Fruit fly (Drosophila melanogaster): ENCODE results near the gene Naa60.
A peak's percentile ranks its signal among the peaks of the same experiment; 100 is the strongest.

Naa60 gene

dm6 chr3L:9692234-9692891, 34.3 kb upstream of the Naa60 start (continued):
- TF ChIP-seq NC2α (GFP tag; optimal IDR thresholded peaks at IDR 0.05) (no peak), wek (GFP tag; optimal IDR thresholded peaks at IDR 0.05) (peak; percentile 21), CG17568 (GFP tag; optimal IDR thresholded peaks at IDR 0.05) (peak; percentile 45), Spps (tag; optimal IDR thresholded peaks at IDR 0.05) (no peak), ken (GFP tag; IDR thresholded peaks at IDR 0.05) (no peak), abd-A (tag; optimal IDR thresholded peaks at IDR 0.05) (peak; percentile 8), CG13287 (GFP tag; IDR thresholded peaks at IDR 0.05; ENCODE audit: partially characterized antibody) (peak; percentile 43; the same call in 1 of the 2 replicates), CG1647 (GFP tag; optimal IDR thresholded peaks at IDR 0.05) (no peak), CG3407 (GFP tag; optimal IDR thresholded peaks at IDR 0.05) (peak; percentile 7), MBD-R2 (GFP tag; IDR thresholded peaks at IDR 0.05) (no peak), CG9727 (GFP tag; optimal IDR thresholded peaks at IDR 0.05) (no peak), corto (GFP tag; optimal IDR thresholded peaks at IDR 0.05) (no peak), CG8089 (GFP tag; optimal IDR thresholded peaks at IDR 0.05) (no peak), bigmax (GFP tag; optimal IDR thresholded peaks at IDR 0.05) (peak; percentile 10), exex (tag; optimal IDR thresholded peaks at IDR 0.05) (peak; percentile 58), Xrp1 (GFP tag; IDR thresholded peaks at IDR 0.05) (peak; percentile 7; the same call in 1 of the 2 replicates), nmo (GFP tag; optimal IDR thresholded peaks at IDR 0.05) (no peak), mirr (GFP tag; optimal IDR thresholded peaks at IDR 0.05) (peak; percentile 57), CG17912 (GFP tag; optimal IDR thresholded peaks at IDR 0.05) (peak; percentile 11), CG17361 (GFP tag; IDR thresholded peaks at IDR 0.05) (no peak), CG4360 (GFP tag; IDR thresholded peaks at IDR 0.05) (peak; percentile 98), Chrac-16 (GFP tag; optimal IDR thresholded peaks at IDR 0.05) (no peak), sna (GFP tag; IDR thresholded peaks at IDR 0.05; ENCODE audit: partially characterized antibody) (peak; percentile 77), pb (GFP tag; optimal IDR thresholded peaks at IDR 0.05) (no peak), CG12236 (GFP tag; optimal IDR thresholded peaks at IDR 0.05) (no peak), gce (GFP tag; IDR thresholded peaks at IDR 0.05) (no peak), tx (GFP tag; optimal IDR thresholded peaks at IDR 0.05) (no peak), D19A (tag; optimal IDR thresholded peaks at IDR 0.05) (no peak), CG10209 (GFP tag; optimal IDR thresholded peaks at IDR 0.05) (no peak), lilli (GFP tag; optimal IDR thresholded peaks at IDR 0.05) (no peak), sr (GFP tag; IDR thresholded peaks at IDR 0.05) (peak; percentile 96), row (GFP tag; IDR thresholded peaks at IDR 0.05) (no peak), CG7987 (GFP tag; optimal IDR thresholded peaks at IDR 0.05) (peak; percentile 0), dm (GFP tag; optimal IDR thresholded peaks at IDR 0.05) (no peak), CG4730 (GFP tag; IDR thresholded peaks at IDR 0.05) (no peak), CG9609 (GFP tag; optimal IDR thresholded peaks at IDR 0.05) (no peak), z (GFP tag; IDR thresholded peaks at IDR 0.05) (0 out of 3 replicates have a peak, but pooled peaks have one; percentile 33), usp (GFP tag; optimal IDR thresholded peaks at IDR 0.05) (no peak), kah (GFP tag; optimal IDR thresholded peaks at IDR 0.05) (peak; percentile 99)

dm6 chr3L:9692892-9693551, 33.7 kb upstream of the Naa60 start:
- TF ChIP-seq Fer1 (GFP tag; optimal IDR thresholded peaks at IDR 0.05) (peak; percentile 95), sens-2 (GFP tag; IDR thresholded peaks at IDR 0.05) (peak; percentile 59; the same call in 1 of the 2 replicates), CG10543 (GFP tag; optimal IDR thresholded peaks at IDR 0.05) (peak; percentile 98), CG17328 (GFP tag; IDR thresholded peaks at IDR 0.05) (peak; percentile 83), pum (GFP tag; optimal IDR thresholded peaks at IDR 0.05) (peak; percentile 97), CG6813 (GFP tag; optimal IDR thresholded peaks at IDR 0.05) (peak; percentile 89), E2f1 (GFP tag; IDR thresholded peaks at IDR 0.05) (peak; percentile 82), Max (GFP tag; optimal IDR thresholded peaks at IDR 0.05) (peak; percentile 94), CG32532 (GFP tag; IDR thresholded peaks at IDR 0.05) (peak; percentile 89), pb (GFP tag; optimal IDR thresholded peaks at IDR 0.05) (peak; percentile 96), yki (optimal IDR thresholded peaks at IDR 0.05) (no peak), CG12071 (GFP tag; optimal IDR thresholded peaks at IDR 0.05) (peak; percentile 81), BtbVII (GFP tag; optimal IDR thresholded peaks at IDR 0.05) (peak; percentile 96), HLHmδ (GFP tag; optimal IDR thresholded peaks at IDR 0.05) (no peak)
